Fruit fly (Drosophila melanogaster) whole organism, embryonic: Measurements from ENCODE around the gene btz.
A peak's percentile ranks its signal among the peaks of the same experiment; 100 is the strongest.

Source experiments
- B-H2 ChIP-seq: fragments of 200-800 bp; sonication (Bioruptor generic); optimal IDR thresholded peaks from 2 replicates; lab custom pipeline; 2018; ENCODE audit warnings: missing biosample characterization, mild to moderate bottlenecking, missing genetic modification characterization
- Bteb2 ChIP-seq: fragments of 200-800 bp; sonication (Bioruptor generic); optimal IDR thresholded peaks from 2 replicates; lab custom pipeline; 2016; ENCODE audit warnings: missing biosample characterization, missing genetic modification characterization
- CG10267 ChIP-seq: fragments of 200-800 bp; sonication (Bioruptor generic); optimal IDR thresholded peaks from 2 replicates; lab custom pipeline; 2018; ENCODE audit warnings: missing biosample characterization, mild to moderate bottlenecking, missing genetic modification characterization, moderate library complexity
- CG10543 ChIP-seq: fragments of 200-800 bp; sonication (Bioruptor generic); optimal IDR thresholded peaks from 3 replicates; lab custom pipeline; 2017; ENCODE audit warnings: missing biosample characterization, mild to moderate bottlenecking, missing genetic modification characterization, moderate library complexity
- CG13287 ChIP-seq: fragments of 200-800 bp; sonication (Bioruptor generic); IDR thresholded peaks from 2 replicates; pipeline ENCODE4 v1.3.6; 2022; ENCODE audit warnings: missing biosample characterization, missing genetic modification characterization; ENCODE audit not compliant: partially characterized antibody
- CG13424 ChIP-seq: fragments of 200-800 bp; sonication (Bioruptor generic); optimal IDR thresholded peaks from 2 replicates; lab custom pipeline; 2019; ENCODE audit warnings: missing biosample characterization, mild to moderate bottlenecking, missing genetic modification characterization, moderate library complexity
- CG13775 ChIP-seq: fragments of 200-800 bp; sonication (Bioruptor generic); optimal IDR thresholded peaks from 3 replicates; lab custom pipeline; 2017; ENCODE audit warnings: missing biosample characterization, mild to moderate bottlenecking, missing genetic modification characterization
- CG16863 ChIP-seq: fragments of 200-800 bp; sonication (Bioruptor generic); optimal IDR thresholded peaks from 3 replicates; lab custom pipeline; 2016; ENCODE audit warnings: missing biosample characterization, missing genetic modification characterization
- CG30403 ChIP-seq: fragments of 200-800 bp; sonication (Bioruptor generic); optimal IDR thresholded peaks from 3 replicates; lab custom pipeline; 2016; ENCODE audit warnings: missing biosample characterization, missing genetic modification characterization
- CG31224 ChIP-seq: fragments of 200-800 bp; sonication (Bioruptor generic); IDR thresholded peaks from 2 replicates; pipeline ENCODE4 v1.3.6; 2022; ENCODE audit warnings: missing biosample characterization, missing genetic modification characterization
- CG33213 ChIP-seq: fragments of 200-800 bp; sonication (Bioruptor generic); optimal IDR thresholded peaks from 3 replicates; lab custom pipeline; 2016; ENCODE audit warnings: missing biosample characterization, missing genetic modification characterization
- CG3847 ChIP-seq: fragments of 200-800 bp; sonication (Bioruptor generic); IDR thresholded peaks from 2 replicates; pipeline ENCODE4 v1.3.6; 2022; ENCODE audit warnings: missing biosample characterization, missing genetic modification characterization
- CG3995 ChIP-seq: fragments of 200-800 bp; sonication (Bioruptor generic); optimal IDR thresholded peaks from 3 replicates; lab custom pipeline; 2016; ENCODE audit warnings: missing biosample characterization, missing genetic modification characterization
- CG4424 ChIP-seq: fragments of 200-800 bp; sonication (Bioruptor generic); optimal IDR thresholded peaks from 3 replicates; lab custom pipeline; 2016; ENCODE audit warnings: missing biosample characterization, missing genetic modification characterization
- CG6254 ChIP-seq: fragments of 200-800 bp; sonication (Bioruptor generic); optimal IDR thresholded peaks from 3 replicates; lab custom pipeline; 2017; ENCODE audit warnings: mild to moderate bottlenecking, missing biosample characterization, missing genetic modification reagents, missing genetic modification characterization
- CG6791 ChIP-seq: fragments of 200-800 bp; sonication (Bioruptor generic); IDR thresholded peaks from 3 replicates; pipeline ENCODE4 v1.3.6; 2022; ENCODE audit warnings: missing biosample characterization, missing genetic modification characterization; ENCODE audit not compliant: partially characterized antibody
- CG7372 ChIP-seq: fragments of 200-800 bp; sonication (Bioruptor generic); IDR thresholded peaks from 2 replicates; pipeline ENCODE4 v1.3.6; 2022; ENCODE audit warnings: missing biosample characterization, missing genetic modification characterization
- CG7786 ChIP-seq: fragments of 200-800 bp; sonication (Bioruptor generic); optimal IDR thresholded peaks from 2 replicates; lab custom pipeline; 2016; ENCODE audit warnings: missing biosample characterization, missing genetic modification characterization
- CG7987 ChIP-seq: fragments of 200-800 bp; sonication (Bioruptor generic); optimal IDR thresholded peaks from 2 replicates; lab custom pipeline; 2018; ENCODE audit warnings: missing biosample characterization, mild to moderate bottlenecking, missing genetic modification characterization, moderate library complexity
- CG8478 ChIP-seq: fragments of >200 bp; optimal IDR thresholded peaks from 2 replicates; lab custom pipeline; 2018
- CG8924 ChIP-seq: fragments of 200-800 bp; optimal IDR thresholded peaks from 3 replicates; lab custom pipeline; 2019; ENCODE audit warnings: missing biosample characterization, mild to moderate bottlenecking, missing genetic modification characterization, moderate library complexity
- CG9437 ChIP-seq: fragments of 200-800 bp; sonication (Bioruptor generic); optimal IDR thresholded peaks from 2 replicates; lab custom pipeline; 2018; ENCODE audit warnings: missing biosample characterization, mild to moderate bottlenecking, missing genetic modification characterization
- CTCF ChIP-seq: fragments of 200-800 bp; sonication (Bioruptor generic); optimal IDR thresholded peaks from 2 replicates; lab custom pipeline; 2017; ENCODE audit warnings: missing biosample characterization, mild to moderate bottlenecking, missing genetic modification characterization, moderate library complexity
- Chrac-16 ChIP-seq: fragments of 200-800 bp; sonication (Bioruptor generic); optimal IDR thresholded peaks from 3 replicates; lab custom pipeline; 2016; ENCODE audit warnings: missing biosample characterization, missing genetic modification characterization
- Dip2 ChIP-seq: fragments of 200-800 bp; sonication (Bioruptor generic); IDR thresholded peaks from 2 replicates; pipeline ENCODE4 v1.3.6; 2022; ENCODE audit warnings: missing biosample characterization, missing genetic modification characterization
- GATAe ChIP-seq: fragments of 200-800 bp; sonication (Bioruptor generic); conservative IDR thresholded peaks from 2 replicates; pipeline ENCODE4 v1.3.6; 2022; ENCODE audit warnings: missing biosample characterization, missing genetic modification characterization
- Gug ChIP-seq: fragments of 200-800 bp; sonication (Bioruptor generic); IDR thresholded peaks from 4 replicates; pipeline ENCODE4 v1.3.6; 2022; ENCODE audit warnings: missing biosample characterization, missing genetic modification characterization
- H2.0 ChIP-seq: fragments of 200-800 bp; sonication (Bioruptor generic); IDR thresholded peaks from 2 replicates; pipeline ENCODE4 v1.3.6; 2022; ENCODE audit warnings: missing biosample characterization, missing genetic modification characterization
- Hmr ChIP-seq: fragments of 200-800 bp; sonication (Bioruptor generic); optimal IDR thresholded peaks from 3 replicates; lab custom pipeline; 2017; ENCODE audit warnings: mild to moderate bottlenecking, missing biosample characterization, missing genetic modification reagents, missing genetic modification characterization
- Hsf ChIP-seq: fragments of 200-800 bp; sonication (Bioruptor generic); optimal IDR thresholded peaks from 3 replicates; lab custom pipeline; 2016; ENCODE audit warnings: missing biosample characterization, missing genetic modification characterization
- Lhr ChIP-seq: fragments of 200-800 bp; sonication (Bioruptor generic); optimal IDR thresholded peaks from 3 replicates; lab custom pipeline; 2017; ENCODE audit warnings: mild to moderate bottlenecking, missing biosample characterization, missing genetic modification reagents, missing genetic modification characterization
- MBD-R2 ChIP-seq: fragments of 200-800 bp; sonication (Bioruptor generic); IDR thresholded peaks from 2 replicates; pipeline ENCODE4 v1.3.6; 2022; ENCODE audit warnings: missing biosample characterization, missing genetic modification characterization
- NFAT ChIP-seq: fragments of 200-800 bp; sonication (Bioruptor generic); IDR thresholded peaks from 2 replicates; pipeline ENCODE4 v1.3.6; 2022; ENCODE audit warnings: missing biosample characterization, missing genetic modification characterization
- Rfx ChIP-seq: fragments of 200-800 bp; sonication (Bioruptor generic); IDR thresholded peaks from 2 replicates; pipeline ENCODE4 v1.3.6; 2022; ENCODE audit warnings: missing biosample characterization, missing genetic modification characterization
- Rx ChIP-seq: fragments of 200-800 bp; sonication (Bioruptor generic); IDR thresholded peaks from 2 replicates; pipeline ENCODE4 v1.3.6; 2022; ENCODE audit warnings: missing biosample characterization, missing genetic modification characterization
- Six4 ChIP-seq: fragments of 200-800 bp; sonication (Bioruptor generic); optimal IDR thresholded peaks from 2 replicates; lab custom pipeline; 2016; ENCODE audit warnings: missing biosample characterization, missing genetic modification characterization
- YL-1 ChIP-seq: fragments of 200-800 bp; sonication (Bioruptor generic); optimal IDR thresholded peaks from 3 replicates; lab custom pipeline; 2017; ENCODE audit warnings: missing biosample characterization, mild to moderate bottlenecking, missing genetic modification characterization
- abd-A ChIP-seq: fragments of 200-800 bp; sonication (Bioruptor generic); optimal IDR thresholded peaks from 3 replicates; lab custom pipeline; 2019; ENCODE audit warnings: missing biosample characterization, mild to moderate bottlenecking, missing genetic modification characterization, moderate library complexity
- bbx ChIP-seq: fragments of 200-800 bp; sonication (Bioruptor generic); IDR thresholded peaks from 2 replicates; pipeline ENCODE4 v1.3.6; 2022; ENCODE audit warnings: missing biosample characterization, missing genetic modification characterization; ENCODE audit not compliant: partially characterized antibody
- bsh ChIP-seq, 2 experiments: fragments of 200-800 bp; sonication (Bioruptor generic); optimal IDR thresholded peaks; 2 replicates each; lab custom pipeline; 2017 to 2018; ENCODE audit warnings: mild to moderate bottlenecking in 2 of 2, missing biosample characterization in 2 of 2, missing genetic modification characterization in 2 of 2, moderate library complexity in 1 of 2
- crp ChIP-seq, 2 experiments: fragments of 200-800 bp; sonication (Bioruptor generic); optimal IDR thresholded peaks; 2 replicates in 1 of 2; 3 replicates in 1 of 2; lab custom pipeline; 2017; ENCODE audit warnings: missing biosample characterization in 2 of 2, missing genetic modification characterization in 2 of 2, mild to moderate bottlenecking in 1 of 2, moderate library complexity in 1 of 2
- da ChIP-seq: fragments of 200-800 bp; sonication (Bioruptor generic); optimal IDR thresholded peaks from 2 replicates; lab custom pipeline; 2016; ENCODE audit warnings: missing biosample characterization, missing genetic modification characterization
- dm ChIP-seq: fragments of 200-800 bp; sonication (Bioruptor generic); optimal IDR thresholded peaks from 3 replicates; lab custom pipeline; 2016; ENCODE audit warnings: missing biosample characterization, missing genetic modification characterization
- ftz-f1 ChIP-seq: fragments of 200-800 bp; sonication (Bioruptor generic); optimal IDR thresholded peaks from 2 replicates; lab custom pipeline; 2016; ENCODE audit warnings: missing biosample characterization, missing genetic modification characterization
- gcm2 ChIP-seq: fragments of 200-800 bp; sonication (Bioruptor generic); optimal IDR thresholded peaks from 2 replicates; lab custom pipeline; 2016; ENCODE audit warnings: missing biosample characterization, missing genetic modification characterization
- hkb ChIP-seq, 2 experiments: fragments of 200-800 bp in 1 of 2; fragments of >200 bp in 1 of 2; sonication (Bioruptor generic) in 1 of 2; IDR thresholded peaks in 1 of 2; optimal IDR thresholded peaks in 1 of 2; 2 replicates each; pipeline versions ENCODE4 v1.3.6 to Lab custom; 2017 to 2022; ENCODE audit warnings: missing biosample characterization in 1 of 2, missing genetic modification characterization in 1 of 2
- kni ChIP-seq: fragments of 200-800 bp; sonication (Bioruptor generic); optimal IDR thresholded peaks from 3 replicates; lab custom pipeline; 2017; ENCODE audit warnings: mild to moderate bottlenecking, missing biosample characterization, missing genetic modification reagents, missing genetic modification characterization
- pita ChIP-seq: fragments of 200-800 bp; sonication (Bioruptor generic); optimal IDR thresholded peaks from 2 replicates; lab custom pipeline; 2017; ENCODE audit warnings: missing biosample characterization, mild to moderate bottlenecking, missing genetic modification characterization
- ssp ChIP-seq: fragments of 200-800 bp; sonication (Bioruptor generic); IDR thresholded peaks from 2 replicates; pipeline ENCODE4 v1.3.6; 2022; ENCODE audit warnings: missing biosample characterization, missing genetic modification characterization
- stwl ChIP-seq: fragments of 200-800 bp; sonication (Bioruptor generic); optimal IDR thresholded peaks from 3 replicates; lab custom pipeline; 2018; ENCODE audit warnings: missing biosample characterization, mild to moderate bottlenecking, missing genetic modification characterization, moderate library complexity

btz gene

DNA sequence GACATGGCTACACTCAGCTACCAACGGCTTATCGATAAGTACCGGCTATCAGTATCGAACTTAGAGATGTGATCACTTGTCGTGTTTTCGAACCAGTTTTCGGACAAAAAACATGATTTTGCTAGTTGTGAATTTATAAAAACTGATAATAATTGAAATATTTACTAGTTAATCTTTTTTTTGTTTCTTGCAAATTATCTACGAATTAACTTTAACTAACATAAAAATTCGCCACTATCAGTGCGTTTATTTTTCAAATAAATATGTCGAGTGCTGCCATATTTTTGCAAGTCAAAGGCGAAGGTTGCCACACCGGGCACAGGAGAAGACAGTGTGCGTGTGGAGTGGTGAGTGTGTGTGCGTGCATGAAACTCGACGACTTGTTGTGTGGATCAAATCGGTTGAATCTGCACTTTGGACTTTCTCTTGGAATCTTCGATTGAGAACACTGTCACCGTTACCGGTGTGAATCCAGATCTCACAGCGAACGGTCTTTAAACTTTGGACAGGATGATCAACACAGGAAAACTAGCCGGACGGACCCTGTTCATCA, 22.9 kb upstream of the btz start, which contains the start of gene Hsdl2 (continued):
- TF ChIP-seq CG6254 (GFP tag; lab: Kevin White, UChicago) (no peak), stwl (tag; lab: Kevin White, UChicago) (peak; percentile 15), hkb (optimal IDR thresholded peaks at IDR 0.05; lab: Kevin White, UChicago) (peak; percentile 52), hkb (GFP tag; IDR thresholded peaks at IDR 0.05; lab: Robert Waterston, UW) (peak; percentile 46; the same call in 1 of the 2 replicates), Rx (GFP tag; lab: Robert Waterston, UW) (peak; percentile 41; the same call in 1 of the 2 replicates), Lhr (GFP tag; lab: Kevin White, UChicago) (peak; percentile 68), Hsf (GFP tag; lab: Kevin White, UChicago) (peak; percentile 61), da (GFP tag; lab: Kevin White, UChicago) (no peak), CG13775 (peak; percentile 15), CG13287 (GFP tag; lab: Robert Waterston, UW) (peak; percentile 60), CTCF (GFP tag; lab: Kevin White, UChicago) (peak; percentile 46), ftz-f1 (GFP tag; lab: Kevin White, UChicago) (no peak), GATAe (no peak), gcm2 (GFP tag; lab: Kevin White, UChicago) (peak; percentile 7), YL-1 (peak; percentile 70), bsh (GFP tag; optimal IDR thresholded peaks at IDR 0.05; lab: Kevin White, UChicago) (no peak), bbx (GFP tag; lab: Robert Waterston, UW) (peak; percentile 52), dm (GFP tag; lab: Kevin White, UChicago) (peak; percentile 32), NFAT (GFP tag; lab: Robert Waterston, UW) (peak; percentile 27; the same call in 1 of the 2 replicates), pita (GFP tag; lab: Kevin White, UChicago) (peak; percentile 53), CG9437 (GFP tag; lab: Kevin White, UChicago) (peak; percentile 41), B-H2 (GFP tag; lab: Kevin White, UChicago) (no peak), CG4424 (GFP tag; lab: Kevin White, UChicago) (peak; percentile 0), CG30403 (GFP tag; lab: Kevin White, UChicago) (peak; percentile 37), CG7372 (peak; percentile 42; the same call in 1 of the 2 replicates), crp (GFP tag; optimal IDR thresholded peaks at IDR 0.05; lab: Kevin White, UChicago) (peak in 1 of 2 experiments; percentile 21), CG3847 (GFP tag; lab: Robert Waterston, UW) (peak; percentile 77), Dip2 (GFP tag; lab: Robert Waterston, UW) (no peak), CG8478 (lab: Kevin White, UChicago) (peak; percentile 55), Gug (GFP tag; lab: Robert Waterston, UW) (peak; percentile 38; the same call in 3 of the 4 replicates), ssp (peak; percentile 40; the same call in 1 of the 2 replicates), Bteb2 (GFP tag; lab: Kevin White, UChicago) (peak; percentile 44), CG3995 (GFP tag; lab: Kevin White, UChicago) (peak; percentile 67), Six4 (GFP tag; lab: Kevin White, UChicago) (no peak), H2.0 (GFP tag; lab: Robert Waterston, UW) (no peak), Rfx (GFP tag; lab: Robert Waterston, UW) (peak; percentile 63; the same call in 1 of the 2 replicates), CG8924 (tag; lab: Kevin White, UChicago) (peak; percentile 12), CG13424 (tag; lab: Kevin White, UChicago) (peak; percentile 55), CG16863 (peak; percentile 6), CG31224 (GFP tag; lab: Robert Waterston, UW) (0 out of 2 replicates have a peak, but pooled peaks have one; percentile 31), CG10543 (GFP tag; lab: Kevin White, UChicago) (no peak), MBD-R2 (peak; percentile 61), CG7786 (peak; percentile 7), CG6791 (peak; percentile 61; the same call in 2 of the 3 replicates), CG7987 (peak; percentile 28), CG33213 (GFP tag; lab: Kevin White, UChicago) (peak; percentile 38), kni (no peak), CG10267 (peak; percentile 34), Hmr (GFP tag; lab: Kevin White, UChicago) (peak; percentile 61), Chrac-16 (GFP tag; lab: Kevin White, UChicago) (peak; percentile 45), abd-A (no peak)
